Worm (Caenorhabditis elegans) whole organism, L2 larva: ENCODE data around the gene cyp-33C1.

Experiments
- C34F6.9 ChIP-seq: fragments of 150-350 bp; optimal IDR thresholded peaks from 2 replicates; lab custom pipeline; 2014; ENCODE audit warnings: missing biosample characterization, missing genetic modification characterization
- F13H6.1 ChIP-seq: sonication (generic microtip); optimal IDR thresholded peaks from 2 replicates; lab custom pipeline; 2016; ENCODE audit warnings: missing genetic modification characterization, missing compliant biosample characterization
- Y55F3AM.14 ChIP-seq: fragments of 200-800 bp; sonication (Bioruptor generic); optimal IDR thresholded peaks from 2 replicates; lab custom pipeline; 2018; ENCODE audit warnings: mild to moderate bottlenecking, missing genetic modification characterization, missing compliant biosample characterization
- aly-2 ChIP-seq: fragments of 150-350 bp; optimal IDR thresholded peaks from 2 replicates; lab custom pipeline; 2014; ENCODE audit warnings: missing biosample characterization, missing genetic modification characterization
- ama-1 ChIP-seq: fragments of 150-350 bp; optimal IDR thresholded peaks from 2 replicates; lab custom pipeline; 2018; ENCODE audit warnings: inconsistent platforms
- blmp-1 ChIP-seq: sonication (generic microtip); optimal IDR thresholded peaks from 2 replicates; lab custom pipeline; 2017; ENCODE audit warnings: missing genetic modification characterization, mild to moderate bottlenecking, missing compliant biosample characterization, antibody characterized with exemption, moderate library complexity; ENCODE audit not compliant: insufficient read depth
- ceh-82 ChIP-seq: fragments of 150-350 bp; optimal IDR thresholded peaks from 2 replicates; lab custom pipeline; 2014; ENCODE audit warnings: missing biosample characterization, missing genetic modification characterization
- crh-2 ChIP-seq: sonication (generic microtip); optimal IDR thresholded peaks from 2 replicates; lab custom pipeline; 2017; ENCODE audit warnings: missing biosample characterization, missing genetic modification characterization
- egl-27 ChIP-seq: sonication (generic microtip); optimal IDR thresholded peaks from 3 replicates; lab custom pipeline; 2017; ENCODE audit warnings: missing biosample characterization, missing genetic modification reagents, missing genetic modification characterization
- elt-1 ChIP-seq: fragments of 150-350 bp; optimal IDR thresholded peaks from 2 replicates; lab custom pipeline; 2014; ENCODE audit warnings: missing biosample characterization, missing genetic modification characterization
- fos-1 ChIP-seq: fragments of 150-350 bp; optimal IDR thresholded peaks from 2 replicates; lab custom pipeline; 2014; ENCODE audit warnings: missing biosample characterization, missing genetic modification characterization
- gmeb-1 ChIP-seq: fragments of 150-350 bp; optimal IDR thresholded peaks from 2 replicates; lab custom pipeline; 2014; ENCODE audit warnings: missing biosample characterization, missing genetic modification characterization
- lin-39 ChIP-seq: fragments of 150-350 bp; optimal IDR thresholded peaks from 2 replicates; lab custom pipeline; 2014; ENCODE audit warnings: missing biosample characterization, missing genetic modification reagents, missing genetic modification characterization
- lsy-2 ChIP-seq, 2 experiments: fragments of 150-350 bp in 1 of 2; sonication (generic microtip) in 1 of 2; optimal IDR thresholded peaks; 2 replicates each; lab custom pipeline; 2014 to 2017; ENCODE audit warnings: missing biosample characterization in 2 of 2, missing genetic modification characterization in 2 of 2
- mdl-1 ChIP-seq, 2 experiments: fragments of 150-350 bp in 1 of 2; sonication (generic microtip) in 1 of 2; optimal IDR thresholded peaks; 2 replicates each; lab custom pipeline; 2017; ENCODE audit warnings: missing biosample characterization in 2 of 2, missing genetic modification characterization in 2 of 2
- nhr-11 ChIP-seq: fragments of 150-350 bp; optimal IDR thresholded peaks from 2 replicates; lab custom pipeline; 2014; ENCODE audit warnings: missing biosample characterization, missing genetic modification characterization
- nhr-12 ChIP-seq: fragments of 150-350 bp; optimal IDR thresholded peaks from 2 replicates; lab custom pipeline; 2014; ENCODE audit warnings: missing biosample characterization, missing genetic modification characterization
- nhr-129 ChIP-seq: fragments of 150-350 bp; optimal IDR thresholded peaks from 2 replicates; lab custom pipeline; 2014; ENCODE audit warnings: missing biosample characterization, missing genetic modification characterization
- nhr-21 ChIP-seq: fragments of 150-350 bp; optimal IDR thresholded peaks from 2 replicates; lab custom pipeline; 2014; ENCODE audit warnings: missing biosample characterization, missing genetic modification characterization
- nhr-23 ChIP-seq: fragments of 150-350 bp; optimal IDR thresholded peaks from 2 replicates; lab custom pipeline; 2014; ENCODE audit warnings: missing biosample characterization, missing genetic modification reagents, missing genetic modification characterization
- nhr-237 ChIP-seq: fragments of 150-350 bp; optimal IDR thresholded peaks from 2 replicates; lab custom pipeline; 2014; ENCODE audit warnings: missing biosample characterization, missing genetic modification characterization
- nhr-25 ChIP-seq: fragments of 150-350 bp; sonication (generic microtip); optimal IDR thresholded peaks from 3 replicates; lab custom pipeline; 2014; ENCODE audit warnings: missing biosample characterization, missing genetic modification characterization
- peb-1 ChIP-seq: fragments of 150-350 bp; optimal IDR thresholded peaks from 2 replicates; lab custom pipeline; 2014; ENCODE audit warnings: missing biosample characterization, missing genetic modification characterization
- sem-4 ChIP-seq: fragments of 150-350 bp; optimal IDR thresholded peaks from 2 replicates; lab custom pipeline; 2014; ENCODE audit warnings: missing biosample characterization, missing genetic modification reagents, missing genetic modification characterization
- skn-1 ChIP-seq: sonication (generic microtip); optimal IDR thresholded peaks from 2 replicates; lab custom pipeline; 2017; ENCODE audit warnings: missing biosample characterization, missing genetic modification characterization
- sma-9 ChIP-seq, 2 experiments: fragments of 150-350 bp in 1 of 2; sonication (generic microtip) in 1 of 2; optimal IDR thresholded peaks; 2 replicates each; lab custom pipeline; 2014 to 2016; ENCODE audit warnings: missing genetic modification characterization in 2 of 2, mild to moderate bottlenecking in 1 of 2, missing biosample characterization in 1 of 2, missing compliant biosample characterization in 1 of 2, missing genetic modification reagents in 1 of 2, moderate library complexity in 1 of 2
- unc-39 ChIP-seq: fragments of 150-350 bp; optimal IDR thresholded peaks from 2 replicates; lab custom pipeline; 2014; ENCODE audit warnings: missing biosample characterization, missing genetic modification characterization
- unc-55 ChIP-seq: fragments of 150-350 bp; sonication (generic microtip); optimal IDR thresholded peaks from 3 replicates; lab custom pipeline; 2014; ENCODE audit warnings: missing biosample characterization, missing genetic modification reagents, missing genetic modification characterization
- unc-62 ChIP-seq: fragments of 150-350 bp; optimal IDR thresholded peaks from 2 replicates; lab custom pipeline; 2014; ENCODE audit warnings: missing biosample characterization, missing genetic modification reagents, missing genetic modification characterization
- zag-1 ChIP-seq: fragments of 150-350 bp; optimal IDR thresholded peaks from 2 replicates; lab custom pipeline; 2014; ENCODE audit warnings: missing biosample characterization, missing genetic modification characterization
- ztf-1 ChIP-seq: fragments of 200-800 bp; sonication (Bioruptor generic); conservative IDR thresholded peaks from 2 replicates; pipeline ENCODE4 v1.3.6; 2022; ENCODE audit warnings: missing genetic modification characterization, missing compliant biosample characterization
- ztf-11 ChIP-seq: sonication (generic microtip); optimal IDR thresholded peaks from 2 replicates; lab custom pipeline; 2017; ENCODE audit warnings: missing biosample characterization, missing genetic modification characterization
- ztf-4 ChIP-seq: fragments of 150-350 bp; optimal IDR thresholded peaks from 2 replicates; lab custom pipeline; 2014; ENCODE audit warnings: missing biosample characterization, missing genetic modification characterization

cyp-33C1 gene

DNA sequence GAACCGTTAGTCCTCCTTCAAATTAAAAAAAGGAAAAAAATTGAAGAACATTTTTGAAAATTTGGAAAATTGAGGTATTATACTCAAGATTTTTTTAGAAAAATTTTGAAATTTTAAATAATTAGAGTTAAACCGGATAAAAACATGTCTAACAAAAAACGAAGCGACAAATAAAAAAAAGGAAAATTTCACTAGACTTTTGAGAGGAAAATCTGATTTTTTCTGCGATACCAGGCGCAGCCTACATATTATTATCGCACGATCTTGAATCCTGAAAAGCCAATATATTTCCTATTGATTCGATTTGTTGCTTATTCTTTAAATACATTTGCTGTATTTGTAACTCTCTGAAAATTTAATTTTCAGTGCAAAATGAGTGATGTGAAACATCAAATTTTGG is 36.0 kb downstream of the cyp-33C1 start, which contains the start of gene nstp-8:
Gene nstp-8 (plus strand): TSS at position 301 of the 400 bp plus-strand sequence.
- TF ChIP-seq gmeb-1 (no peak), C34F6.9 (tag; lab: Kevin White, UChicago) (no peak), ztf-11 (tag; lab: Kevin White, UChicago) (no peak), peb-1 (tag; lab: Kevin White, UChicago) (no peak), skn-1 (tag; lab: Kevin White, UChicago) (no peak), fos-1 (tag; lab: Kevin White, UChicago) (no peak), elt-1 (tag; lab: Kevin White, UChicago) (no peak), zag-1 (tag; lab: Kevin White, UChicago) (no peak)

DNA sequence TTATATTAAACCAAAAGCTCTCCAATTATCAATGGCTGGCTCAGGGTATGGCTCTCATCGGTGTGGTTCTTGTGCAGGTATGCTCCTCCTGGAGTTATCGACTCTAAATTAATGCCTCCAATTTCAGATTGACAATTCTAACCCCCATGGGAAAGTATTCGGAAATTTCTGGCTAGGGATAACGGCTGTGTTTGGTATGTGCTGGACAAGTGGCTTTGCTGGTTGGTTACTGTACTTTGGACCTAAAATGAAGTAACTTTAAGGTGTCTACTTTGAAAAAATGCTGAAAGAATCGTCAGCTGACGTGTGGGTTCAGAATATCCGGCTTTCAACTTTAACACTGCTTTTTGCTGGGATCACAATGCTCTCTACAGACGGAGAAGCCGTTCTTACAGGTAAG is 37.6 kb downstream of the cyp-33C1 start:
- TF ChIP-seq unc-39 (tag; lab: Kevin White, UChicago), result no peak
- no peak for TF ChIP-seq Y55F3AM.14 (GFP tag; lab: Kevin White, UChicago)
- no peak for TF ChIP-seq ama-1
- no peak for TF ChIP-seq nhr-11
- no peak for TF ChIP-seq blmp-1 (tag; lab: Kevin White, UChicago)
- TF ChIP-seq C34F6.9 (tag; lab: Kevin White, UChicago), result no peak
- TF ChIP-seq ztf-4 (tag; lab: Kevin White, UChicago), result no peak
- TF ChIP-seq elt-1 (tag; lab: Kevin White, UChicago), result no peak
- no peak for TF ChIP-seq F13H6.1 (tag; lab: Kevin White, UChicago)
- no peak for TF ChIP-seq nhr-23
- TF ChIP-seq ceh-82 (tag; lab: Kevin White, UChicago), result no peak
- TF ChIP-seq sem-4, result no peak
- TF ChIP-seq peb-1 (tag; lab: Kevin White, UChicago), result no peak
- TF ChIP-seq unc-55 (GFP tag; lab: Kevin White, UChicago), result no peak
- TF ChIP-seq sma-9 (GFP tag; optimal IDR thresholded peaks at IDR 0.05; lab: Kevin White, UChicago), result no peak
- TF ChIP-seq sma-9 (tag; optimal IDR thresholded peaks at IDR 0.05; lab: Kevin White, UChicago), result no peak
- no peak for TF ChIP-seq nhr-12 (tag; lab: Kevin White, UChicago)
- no peak for TF ChIP-seq ztf-1 (GFP tag; lab: Robert Waterston, UW)

DNA sequence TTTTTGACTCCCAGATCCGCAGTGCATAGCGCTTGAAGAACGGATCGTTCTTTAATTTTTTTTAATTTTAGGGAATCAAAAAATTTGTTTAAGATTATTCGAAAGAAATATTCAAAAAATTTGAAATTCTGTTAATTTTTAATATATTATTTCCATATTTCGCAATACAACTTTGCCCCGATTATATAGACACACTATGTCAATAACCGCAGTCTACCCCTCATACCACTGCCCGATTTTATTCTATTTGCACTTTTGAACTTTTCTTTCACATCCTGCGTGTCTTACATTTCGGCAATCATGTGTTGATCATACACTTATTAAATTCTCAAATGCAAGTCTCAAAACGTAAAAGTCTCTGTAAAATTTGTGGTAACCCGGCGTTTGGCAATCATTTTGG is 39.5 kb downstream of the cyp-33C1 start, which contains the start of gene nhr-56:
Gene nhr-56 (plus strand): TSS at position 202 of the 400 bp plus-strand sequence.
- peak; percentile 67 for TF ChIP-seq gmeb-1
- TF ChIP-seq nhr-12 (tag; lab: Kevin White, UChicago), result no peak
- peak; percentile 25 for TF ChIP-seq F13H6.1 (tag; lab: Kevin White, UChicago)
- TF ChIP-seq mdl-1 (tag; optimal IDR thresholded peaks at IDR 0.05; lab: Kevin White, UChicago), result no peak
- TF ChIP-seq nhr-129 (tag; lab: Kevin White, UChicago), result peak; percentile 63
- TF ChIP-seq nhr-25 (tag; lab: Kevin White, UChicago), result peak; percentile 31
- peak; percentile 71 for TF ChIP-seq fos-1 (tag; lab: Kevin White, UChicago)
- peak; percentile 26 for TF ChIP-seq C34F6.9 (tag; lab: Kevin White, UChicago)
- TF ChIP-seq sma-9 (GFP tag; optimal IDR thresholded peaks at IDR 0.05; lab: Kevin White, UChicago), result peak; percentile 79
- TF ChIP-seq sma-9 (tag; optimal IDR thresholded peaks at IDR 0.05; lab: Kevin White, UChicago), result no peak
- TF ChIP-seq lsy-2 (tag; optimal IDR thresholded peaks at IDR 0.05; lab: Kevin White, UChicago), result peak in 1 of 2 experiments; percentile 47
- TF ChIP-seq nhr-237 (tag; lab: Kevin White, UChicago), result no peak
- no peak for TF ChIP-seq egl-27 (tag; lab: Kevin White, UChicago)
- TF ChIP-seq crh-2, result peak; percentile 59

- no peak for TF ChIP-seq ama-1
- no peak for TF ChIP-seq nhr-21 (tag; lab: Kevin White, UChicago)
- TF ChIP-seq egl-27 (tag; lab: Kevin White, UChicago), result no peak
- TF ChIP-seq Y55F3AM.14 (GFP tag; lab: Kevin White, UChicago), result no peak
- no peak for TF ChIP-seq unc-62 (GFP tag; lab: Kevin White, UChicago)
- no peak for TF ChIP-seq nhr-129 (tag; lab: Kevin White, UChicago)
- no peak for TF ChIP-seq unc-39 (tag; lab: Kevin White, UChicago)
- no peak for TF ChIP-seq ztf-11 (tag; lab: Kevin White, UChicago)
- no peak for TF ChIP-seq crh-2
- TF ChIP-seq nhr-237 (tag; lab: Kevin White, UChicago), result no peak
Observed at ce11 chrV:2221764-2222163, 42.5 kb downstream of the cyp-33C1 start, which contains the start of gene nhr-128. nhr-128 (plus strand) TSS chrV:2222064.

DNA sequence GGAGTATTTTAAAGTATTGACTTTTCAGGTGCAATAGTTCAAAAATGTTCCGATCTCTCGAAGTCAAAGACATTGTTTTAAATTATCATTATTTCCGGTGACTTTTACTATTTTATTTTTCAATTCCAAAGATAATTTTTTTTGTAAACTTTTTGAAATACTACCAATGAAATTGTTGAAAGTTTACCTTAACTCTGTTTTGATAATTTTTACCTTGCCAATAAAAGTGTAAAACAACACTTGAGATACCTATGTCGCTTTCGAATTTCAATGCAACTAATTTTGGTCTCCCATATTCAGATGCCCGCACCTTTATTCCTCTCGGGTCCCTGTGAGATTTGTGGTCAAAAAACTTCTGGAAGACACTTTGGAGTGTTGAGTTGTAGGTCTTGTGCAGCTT is 45.8 kb downstream of the cyp-33C1 start, which contains the start of gene nhr-103:
Gene nhr-103 (plus strand): TSS at position 301 of the 400 bp plus-strand sequence.
- TF ChIP-seq peb-1 (tag; lab: Kevin White, UChicago) (no peak), nhr-11 (no peak), blmp-1 (tag; lab: Kevin White, UChicago) (no peak), ztf-11 (tag; lab: Kevin White, UChicago) (no peak), mdl-1 (tag; optimal IDR thresholded peaks at IDR 0.05; lab: Kevin White, UChicago) (no peak), ceh-82 (tag; lab: Kevin White, UChicago) (no peak), lin-39 (no peak), aly-2 (tag; lab: Kevin White, UChicago) (no peak)
